Worm (Caenorhabditis elegans): ENCODE measurements around the gene Y54G2A.52.
A peak's percentile ranks its signal among the peaks of the same experiment; 100 is the strongest.

The Y54G2A.52 gene

ce11 chrIV:2751568-2751967 is 46.9 kb downstream of the Y54G2A.52 start, which contains the start of gene Y54G2A.41:
Gene Y54G2A.41 (plus strand): TSS chrIV:2751868.
- TF ChIP-seq fkh-10 (GFP tag; optimal IDR thresholded peaks at IDR 0.05) (no peak), ceh-28 (tag; optimal IDR thresholded peaks at IDR 0.05) (no peak), pha-4 (tag; optimal IDR thresholded peaks at IDR 0.05) (no peak), ceh-82 (tag; optimal IDR thresholded peaks at IDR 0.05) (no peak), ztf-11 (tag; optimal IDR thresholded peaks at IDR 0.05) (no peak), aly-2 (tag; optimal IDR thresholded peaks at IDR 0.05) (no peak), lin-15B (tag; optimal IDR thresholded peaks at IDR 0.05) (no peak), pqm-1 (tag; optimal IDR thresholded peaks at IDR 0.05) (no peak), hmg-11 (tag; optimal IDR thresholded peaks at IDR 0.05) (no peak), jun-1 (tag; optimal IDR thresholded peaks at IDR 0.05) (no peak), mdl-1 (tag; optimal IDR thresholded peaks at IDR 0.05) (no peak), fkh-2 (tag; optimal IDR thresholded peaks at IDR 0.05) (no peak), skn-1 (tag; optimal IDR thresholded peaks at IDR 0.05) (no peak), elt-1 (tag; optimal IDR thresholded peaks at IDR 0.05) (no peak), egl-27 (tag; optimal IDR thresholded peaks at IDR 0.05) (no peak)

ce11 chrIV:2750607-2751006 is 47.9 kb downstream of the Y54G2A.52 start:
- TF ChIP-seq skn-1 (tag; optimal IDR thresholded peaks at IDR 0.05): no peak
- TF ChIP-seq zag-1 (tag; optimal IDR thresholded peaks at IDR 0.05): no peak
- no peak for TF ChIP-seq unc-39 (tag; optimal IDR thresholded peaks at IDR 0.05)
- no peak for TF ChIP-seq hmg-11 (tag; optimal IDR thresholded peaks at IDR 0.05)
- TF ChIP-seq nhr-67 (tag; optimal IDR thresholded peaks at IDR 0.05): no peak
- TF ChIP-seq mdl-1 (tag; optimal IDR thresholded peaks at IDR 0.05): no peak
- no peak for TF ChIP-seq elt-2 (tag; optimal IDR thresholded peaks at IDR 0.05)
- TF ChIP-seq ztf-4 (tag; optimal IDR thresholded peaks at IDR 0.05): no peak
- no peak for TF ChIP-seq nhr-11 (tag; optimal IDR thresholded peaks at IDR 0.05)
- no peak for TF ChIP-seq nhr-25 (tag; optimal IDR thresholded peaks at IDR 0.05)
- TF ChIP-seq nhr-237 (tag; optimal IDR thresholded peaks at IDR 0.05): no peak
- TF ChIP-seq ceh-82 (tag; optimal IDR thresholded peaks at IDR 0.05): no peak
- no peak for TF ChIP-seq lin-39 (tag; optimal IDR thresholded peaks at IDR 0.05)
- no peak for TF ChIP-seq nhr-77 (tag; optimal IDR thresholded peaks at IDR 0.05)
- no peak for TF ChIP-seq eor-1 (tag; optimal IDR thresholded peaks at IDR 0.05)
- TF ChIP-seq daf-12 (tag; optimal IDR thresholded peaks at IDR 0.05): no peak
- no peak for TF ChIP-seq nhr-12 (tag; optimal IDR thresholded peaks at IDR 0.05)
- no peak for TF ChIP-seq ceh-28 (tag; optimal IDR thresholded peaks at IDR 0.05)

- TF ChIP-seq ZK546.5 (tag; optimal IDR thresholded peaks at IDR 0.05) (no peak), nhr-43 (tag; optimal IDR thresholded peaks at IDR 0.05; ENCODE audit: poor library complexity, severe bottlenecking) (no peak), sea-2 (GFP tag; optimal IDR thresholded peaks at IDR 0.05) (no peak), pqm-1 (tag; optimal IDR thresholded peaks at IDR 0.05) (peak; percentile 29), elt-2 (tag; optimal IDR thresholded peaks at IDR 0.05) (peak; percentile 40), lin-15B (tag; optimal IDR thresholded peaks at IDR 0.05) (no peak)
These were observed 49.5 kb downstream of the Y54G2A.52 start for ce11 chrIV:2748863-2749451.

- TF ChIP-seq mdl-1 (tag; optimal IDR thresholded peaks at IDR 0.05) (no peak), fkh-2 (tag; optimal IDR thresholded peaks at IDR 0.05) (no peak), skn-1 (tag; optimal IDR thresholded peaks at IDR 0.05) (no peak), nhr-77 (tag; optimal IDR thresholded peaks at IDR 0.05) (no peak), pha-4 (tag; optimal IDR thresholded peaks at IDR 0.05) (no peak), fkh-10 (GFP tag; optimal IDR thresholded peaks at IDR 0.05) (no peak)
These were observed 51.0 kb downstream of the Y54G2A.52 start for ce11 chrIV:2747385-2748007.
